Worm (Caenorhabditis elegans): Measurements from ENCODE around the gene hpa-1.

DNA sequence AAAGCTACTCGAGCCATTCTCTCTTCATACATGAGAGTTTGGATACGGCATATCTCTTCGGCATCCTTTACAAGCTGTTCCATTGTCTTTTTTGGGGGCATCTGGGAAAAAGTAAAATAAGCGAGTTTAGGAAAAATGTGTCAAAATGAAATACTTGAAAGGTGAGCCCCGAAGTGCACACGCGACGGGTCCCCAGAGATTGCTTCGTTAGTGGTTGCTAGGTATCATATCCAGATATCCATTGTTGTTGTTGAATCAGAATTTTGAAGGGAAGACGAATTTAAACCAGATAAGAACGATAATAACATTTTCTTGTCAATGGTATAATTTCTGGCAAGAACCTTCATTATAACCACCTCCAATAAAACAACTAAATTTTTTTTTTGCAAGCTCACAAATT lies 22.0 kb downstream of the hpa-1 start, which contains the start of gene H25K10.2:
- TF ChIP-seq ceh-9 (tag; optimal IDR thresholded peaks at IDR 0.05) (no peak), nhr-67 (tag; optimal IDR thresholded peaks at IDR 0.05) (no peak), ama-1 (optimal IDR thresholded peaks at IDR 0.05) (no peak), mml-1 (tag; optimal IDR thresholded peaks at IDR 0.05) (no peak), nhr-25 (tag; optimal IDR thresholded peaks at IDR 0.05) (no peak), nhr-12 (tag; optimal IDR thresholded peaks at IDR 0.05) (no peak), fkh-2 (tag; optimal IDR thresholded peaks at IDR 0.05) (no peak)

Measured in whole organism, L3 larva.